Worm (Caenorhabditis elegans): Measurements from ENCODE around the gene arcp-1.
A peak's percentile ranks its signal among the peaks of the same experiment; 100 is the strongest.

The arcp-1 gene

ce11 chrIII:3800934-3801252 is 41.7 kb upstream of the arcp-1 start:
- TF ChIP-seq ceh-16 (tag; optimal IDR thresholded peaks at IDR 0.05) (no peak), ZK546.5 (tag; optimal IDR thresholded peaks at IDR 0.05) (no peak), nfya-1 (tag; optimal IDR thresholded peaks at IDR 0.05; ENCODE audit: insufficient read depth) (no peak), elt-2 (tag; optimal IDR thresholded peaks at IDR 0.05) (no peak), snpc-4 (tag; optimal IDR thresholded peaks at IDR 0.05) (no peak), nhr-76 (tag; optimal IDR thresholded peaks at IDR 0.05) (no peak), elt-1 (tag; optimal IDR thresholded peaks at IDR 0.05) (no peak), ceh-82 (tag; optimal IDR thresholded peaks at IDR 0.05) (no peak), mml-1 (tag; optimal IDR thresholded peaks at IDR 0.05) (no peak), ceh-9 (tag; optimal IDR thresholded peaks at IDR 0.05) (no peak), R02D3.7 (tag; optimal IDR thresholded peaks at IDR 0.05) (no peak), fkh-2 (tag; optimal IDR thresholded peaks at IDR 0.05) (no peak), sea-2 (GFP tag; optimal IDR thresholded peaks at IDR 0.05) (no peak), nhr-11 (tag; optimal IDR thresholded peaks at IDR 0.05) (no peak), nhr-25 (tag; optimal IDR thresholded peaks at IDR 0.05) (no peak)

- TF ChIP-seq nfya-1 (tag; optimal IDR thresholded peaks at IDR 0.05; ENCODE audit: insufficient read depth) (peak; percentile 24), elt-2 (tag; optimal IDR thresholded peaks at IDR 0.05) (peak; percentile 43), nhr-25 (tag; optimal IDR thresholded peaks at IDR 0.05) (no peak), fos-1 (tag; optimal IDR thresholded peaks at IDR 0.05) (no peak), ama-1 (optimal IDR thresholded peaks at IDR 0.05) (peak; percentile 54), pha-4 (tag; optimal IDR thresholded peaks at IDR 0.05) (peak; percentile 29), ceh-82 (tag; optimal IDR thresholded peaks at IDR 0.05) (no peak)
Observed at ce11 chrIII:3800240-3800933, 41.2 kb upstream of the arcp-1 start, which contains the start of gene mtm-3. mtm-3 (minus strand) TSS chrIII:3800467.

- TF ChIP-seq fos-1 (tag; optimal IDR thresholded peaks at IDR 0.05) (no peak), egl-5 (tag; optimal IDR thresholded peaks at IDR 0.05) (no peak), nhr-77 (tag; optimal IDR thresholded peaks at IDR 0.05) (no peak), nhr-76 (tag; optimal IDR thresholded peaks at IDR 0.05) (no peak), nhr-28 (tag; optimal IDR thresholded peaks at IDR 0.05) (no peak), ZK546.5 (tag; optimal IDR thresholded peaks at IDR 0.05) (no peak), ztf-11 (tag; optimal IDR thresholded peaks at IDR 0.05) (no peak), ceh-16 (tag; optimal IDR thresholded peaks at IDR 0.05) (no peak), pqm-1 (tag; optimal IDR thresholded peaks at IDR 0.05) (peak; percentile 77), ceh-9 (tag; optimal IDR thresholded peaks at IDR 0.05) (no peak), nhr-11 (tag; optimal IDR thresholded peaks at IDR 0.05) (no peak), tbx-2 (tag; optimal IDR thresholded peaks at IDR 0.05) (no peak), jun-1 (tag; optimal IDR thresholded peaks at IDR 0.05) (no peak), ama-1 (optimal IDR thresholded peaks at IDR 0.05) (no peak), sea-2 (GFP tag; optimal IDR thresholded peaks at IDR 0.05) (no peak), nhr-43 (tag; optimal IDR thresholded peaks at IDR 0.05; ENCODE audit: poor library complexity, severe bottlenecking) (no peak), pha-4 (tag; optimal IDR thresholded peaks at IDR 0.05) (peak; percentile 65), skn-1 (tag; optimal IDR thresholded peaks at IDR 0.05) (no peak), ceh-82 (tag; optimal IDR thresholded peaks at IDR 0.05) (no peak), nfya-1 (tag; optimal IDR thresholded peaks at IDR 0.05; ENCODE audit: insufficient read depth) (peak; percentile 23), lin-39 (tag; optimal IDR thresholded peaks at IDR 0.05) (no peak), hmg-11 (tag; optimal IDR thresholded peaks at IDR 0.05) (no peak), nhr-23 (tag; optimal IDR thresholded peaks at IDR 0.05) (peak; percentile 13), elt-2 (tag; optimal IDR thresholded peaks at IDR 0.05) (peak; percentile 75), elt-3 (tag; optimal IDR thresholded peaks at IDR 0.05) (no peak), lsy-12 (tag; optimal IDR thresholded peaks at IDR 0.05) (peak; percentile 12), nhr-25 (tag; optimal IDR thresholded peaks at IDR 0.05) (peak; percentile 31), unc-62 (GFP tag; optimal IDR thresholded peaks at IDR 0.05) (no peak), mdl-1 (tag; optimal IDR thresholded peaks at IDR 0.05) (peak; percentile 17), unc-39 (tag; optimal IDR thresholded peaks at IDR 0.05) (no peak)
Observed at ce11 chrIII:3799213-3799612, 40.0 kb upstream of the arcp-1 start.

ce11 chrIII:3798416-3798815 is 39.2 kb upstream of the arcp-1 start:
- TF ChIP-seq nfya-1 (tag; optimal IDR thresholded peaks at IDR 0.05; ENCODE audit: insufficient read depth) (peak; percentile 99), ceh-16 (tag; optimal IDR thresholded peaks at IDR 0.05) (no peak)
